Worm (Caenorhabditis elegans) whole organism, late embryonic: ENCODE results near the gene srt-13.

ENCODE experiments used
- K02D7.2 ChIP-seq: sonication (generic microtip); optimal IDR thresholded peaks from 2 replicates; lab custom pipeline; 2017; ENCODE audit warnings: mild to moderate bottlenecking, missing genetic modification characterization, missing compliant biosample characterization
- ahr-1 ChIP-seq: sonication (generic microtip); optimal IDR thresholded peaks from 2 replicates; lab custom pipeline; 2016; ENCODE audit warnings: missing genetic modification characterization, missing compliant biosample characterization
- ama-1 ChIP-seq: fragments of 150-350 bp; optimal IDR thresholded peaks from 2 replicates; lab custom pipeline; 2014
- ceh-14 ChIP-seq: sonication (generic microtip); optimal IDR thresholded peaks from 2 replicates; lab custom pipeline; 2016; ENCODE audit warnings: missing genotype, missing genetic modification characterization, missing compliant biosample characterization
- tbx-7 ChIP-seq: sonication (generic microtip); optimal IDR thresholded peaks from 2 replicates; lab custom pipeline; 2016; ENCODE audit warnings: missing genotype, missing genetic modification characterization, missing compliant biosample characterization
- ttx-3 ChIP-seq: sonication (generic microtip); optimal IDR thresholded peaks from 2 replicates; lab custom pipeline; 2016; ENCODE audit warnings: missing genetic modification reagents, missing genetic modification characterization, missing compliant biosample characterization
- unc-86 ChIP-seq: sonication (generic microtip); optimal IDR thresholded peaks from 2 replicates; lab custom pipeline; 2016; ENCODE audit warnings: missing genetic modification characterization, missing compliant biosample characterization

- no peak for TF ChIP-seq ttx-3
- no peak for TF ChIP-seq ama-1 (lab: Kevin White, UChicago)
- no peak for TF ChIP-seq unc-86 (tag; lab: Kevin White, UChicago)
- TF ChIP-seq ahr-1 (tag; lab: Kevin White, UChicago), result no peak
- TF ChIP-seq K02D7.2 (tag; lab: Kevin White, UChicago), result no peak
- TF ChIP-seq tbx-7 (tag; lab: Kevin White, UChicago), result no peak
- TF ChIP-seq ceh-14 (tag; lab: Kevin White, UChicago), result no peak
These were observed 6.5 kb upstream of the srt-13 start, which contains the start of gene srt-14 for ce11 chrV:4256474-4256873.
